Worm (Caenorhabditis elegans) whole organism, L4 larva: ENCODE results near the gene srt-28.
A peak's percentile ranks its signal among the peaks of the same experiment; 100 is the strongest.

ENCODE experiments used
- F10B5.3 ChIP-seq: sonication (generic microtip); optimal IDR thresholded peaks from 2 replicates; lab custom pipeline; 2016; ENCODE audit warnings: mild to moderate bottlenecking, missing genetic modification characterization, missing compliant biosample characterization
- F49E8.2 ChIP-seq: sonication (generic microtip); optimal IDR thresholded peaks from 2 replicates; lab custom pipeline; 2016; ENCODE audit warnings: missing compliant biosample characterization, mild to moderate bottlenecking, missing genetic modification characterization, borderline replicate concordance
- Y105C5A.15 ChIP-seq: fragments of 200-800 bp; sonication (Bioruptor generic); IDR thresholded peaks from 2 replicates; pipeline ENCODE4 v1.3.6; 2022; ENCODE audit warnings: missing genetic modification characterization, missing compliant biosample characterization
- Y48G9A.11 ChIP-seq: fragments of 200-800 bp; sonication (Bioruptor generic); IDR thresholded peaks from 2 replicates; pipeline ENCODE4 v1.3.6; 2022; ENCODE audit warnings: missing genetic modification reagents, missing genetic modification characterization, missing compliant biosample characterization
- aha-1 ChIP-seq: fragments of 150-350 bp; peaks from one replicate; lab custom pipeline; 2014; ENCODE audit warnings: missing biosample characterization, missing genetic modification characterization
- ama-1 ChIP-seq: fragments of 150-350 bp; optimal IDR thresholded peaks from 2 replicates; lab custom pipeline; 2014; ENCODE audit warnings: inconsistent platforms, mixed read lengths
- ceh-32 ChIP-seq: sonication (generic microtip); optimal IDR thresholded peaks from 2 replicates; lab custom pipeline; 2016; ENCODE audit warnings: mild to moderate bottlenecking, missing genetic modification characterization, missing compliant biosample characterization; ENCODE audit not compliant: poor library complexity
- ceh-44 ChIP-seq: fragments of 200-800 bp; sonication (Bioruptor generic); IDR thresholded peaks from 2 replicates; pipeline ENCODE4 v1.3.6; 2022; ENCODE audit warnings: missing genetic modification reagents, missing genetic modification characterization, missing compliant biosample characterization
- daf-16 ChIP-seq, 3 experiments: sonication (generic microtip); optimal IDR thresholded peaks; 2 replicates each; lab custom pipeline; 2016 to 2017; ENCODE audit warnings: missing genetic modification characterization in 3 of 3, missing genetic modification reagents in 3 of 3, mild to moderate bottlenecking in 2 of 3, missing compliant biosample characterization in 2 of 3, missing biosample characterization in 1 of 3, moderate library complexity in 1 of 3
- dmd-6 ChIP-seq: fragments of 200-800 bp; sonication (Bioruptor generic); IDR thresholded peaks from 2 replicates; pipeline ENCODE4 v1.3.6; 2022; ENCODE audit warnings: missing genetic modification reagents, missing genetic modification characterization, missing compliant biosample characterization
- dmd-9 ChIP-seq: fragments of 200-800 bp; sonication (Bioruptor generic); IDR thresholded peaks from 2 replicates; pipeline ENCODE4 v1.3.6; 2022; ENCODE audit warnings: missing genetic modification reagents, missing genetic modification characterization, missing compliant biosample characterization
- dve-1 ChIP-seq: sonication (generic microtip); optimal IDR thresholded peaks from 2 replicates; lab custom pipeline; 2017; ENCODE audit warnings: antibody characterized with exemption, mild to moderate bottlenecking, missing genetic modification characterization, missing compliant biosample characterization; ENCODE audit not compliant: insufficient read depth
- hif-1 ChIP-seq, 2 experiments: sonication (generic microtip); optimal IDR thresholded peaks; 2 replicates each; lab custom pipeline; 2016 to 2017; ENCODE audit warnings: missing compliant biosample characterization in 2 of 2, missing genetic modification characterization in 2 of 2, missing genetic modification reagents in 2 of 2, missing genotype in 2 of 2, mild to moderate bottlenecking in 1 of 2
- hlh-11 ChIP-seq: fragments of 200-800 bp; sonication (Bioruptor generic); optimal IDR thresholded peaks from 2 replicates; lab custom pipeline; 2018; ENCODE audit warnings: mild to moderate bottlenecking, missing genetic modification characterization, missing compliant biosample characterization
- hlh-30 ChIP-seq: sonication (generic microtip); optimal IDR thresholded peaks from 2 replicates; lab custom pipeline; 2017; ENCODE audit warnings: antibody characterized with exemption, mild to moderate bottlenecking, missing genetic modification characterization, missing compliant biosample characterization; ENCODE audit not compliant: insufficient read depth
- hmg-1.1 ChIP-seq: fragments of 200-800 bp; sonication (Bioruptor generic); IDR thresholded peaks from 2 replicates; pipeline ENCODE4 v1.3.6; 2022; ENCODE audit warnings: missing genetic modification reagents, missing genetic modification characterization, missing compliant biosample characterization
- lim-7 ChIP-seq: fragments of 200-800 bp; sonication (Bioruptor generic); IDR thresholded peaks from 2 replicates; pipeline ENCODE4 v1.3.6; 2022; ENCODE audit warnings: missing genetic modification characterization, missing compliant biosample characterization
- lin-1 ChIP-seq: fragments of 200-800 bp; sonication (Bioruptor generic); IDR thresholded peaks from 2 replicates; pipeline ENCODE4 v1.3.6; 2022; ENCODE audit warnings: missing genetic modification reagents, missing genetic modification characterization, missing compliant biosample characterization
- lin-13 ChIP-seq: fragments of 150-350 bp; optimal IDR thresholded peaks from 2 replicates; lab custom pipeline; 2014; ENCODE audit warnings: missing biosample characterization, missing genetic modification reagents, missing genetic modification characterization
- lin-29 ChIP-seq: fragments of 200-800 bp; sonication (Bioruptor generic); IDR thresholded peaks from 2 replicates; pipeline ENCODE4 v1.3.6; 2022; ENCODE audit warnings: missing genetic modification reagents, missing genetic modification characterization, missing compliant biosample characterization
- lin-38 ChIP-seq: fragments of 200-800 bp; sonication (Bioruptor generic); IDR thresholded peaks from 2 replicates; pipeline ENCODE4 v1.3.6; 2022; ENCODE audit warnings: missing genetic modification reagents, missing genetic modification characterization, missing compliant biosample characterization
- mdt-29 ChIP-seq: fragments of 200-800 bp; sonication (Bioruptor generic); IDR thresholded peaks from 2 replicates; pipeline ENCODE4 v1.3.6; 2022; ENCODE audit warnings: missing genetic modification reagents, missing genetic modification characterization, missing compliant biosample characterization
- mxl-3 ChIP-seq: fragments of 200-800 bp; sonication (Bioruptor generic); optimal IDR thresholded peaks from 2 replicates; lab custom pipeline; 2018; ENCODE audit warnings: mild to moderate bottlenecking, missing genetic modification characterization, missing compliant biosample characterization
- nhr-10 ChIP-seq: fragments of 150-350 bp; optimal IDR thresholded peaks from 2 replicates; lab custom pipeline; 2014; ENCODE audit warnings: missing biosample characterization, missing genetic modification characterization
- nhr-11 ChIP-seq: fragments of 150-350 bp; optimal IDR thresholded peaks from 2 replicates; lab custom pipeline; 2014; ENCODE audit warnings: missing biosample characterization, missing genetic modification characterization
- nhr-48 ChIP-seq: sonication (generic microtip); optimal IDR thresholded peaks from 2 replicates; lab custom pipeline; 2016; ENCODE audit warnings: mild to moderate bottlenecking, missing genetic modification characterization, missing compliant biosample characterization
- nhr-6 ChIP-seq: fragments of 150-350 bp; optimal IDR thresholded peaks from 2 replicates; lab custom pipeline; 2014; ENCODE audit warnings: missing biosample characterization, missing genetic modification characterization
- nhr-76 ChIP-seq: fragments of 150-350 bp; optimal IDR thresholded peaks from 2 replicates; lab custom pipeline; 2014; ENCODE audit warnings: missing biosample characterization, missing genetic modification characterization
- nhr-77 ChIP-seq: fragments of 150-350 bp; optimal IDR thresholded peaks from 2 replicates; lab custom pipeline; 2014; ENCODE audit warnings: missing biosample characterization, missing genetic modification characterization
- php-3 ChIP-seq: fragments of 200-800 bp; sonication (Bioruptor generic); IDR thresholded peaks from 2 replicates; pipeline ENCODE4 v1.3.6; 2022; ENCODE audit warnings: missing genetic modification reagents, missing genetic modification characterization, missing compliant biosample characterization
- saeg-2 ChIP-seq: fragments of 200-800 bp; sonication (Bioruptor generic); IDR thresholded peaks from 2 replicates; pipeline ENCODE4 v1.3.6; 2022; ENCODE audit warnings: missing genetic modification reagents, missing genetic modification characterization, missing compliant biosample characterization
- set-16 ChIP-seq: fragments of 200-800 bp; sonication (Bioruptor generic); IDR thresholded peaks from 2 replicates; pipeline ENCODE4 v1.3.6; 2022; ENCODE audit warnings: missing genetic modification reagents, missing genetic modification characterization, missing compliant biosample characterization
- snpc-1.2 ChIP-seq: fragments of 200-800 bp; sonication (Bioruptor generic); IDR thresholded peaks from 2 replicates; pipeline ENCODE4 v1.3.6; 2022; ENCODE audit warnings: missing genetic modification reagents, missing genetic modification characterization, missing compliant biosample characterization
- unc-130 ChIP-seq: sonication (generic microtip); optimal IDR thresholded peaks from 2 replicates; lab custom pipeline; 2016; ENCODE audit warnings: missing genetic modification reagents, missing genetic modification characterization, missing compliant biosample characterization
- unc-39 ChIP-seq: sonication (generic microtip); optimal IDR thresholded peaks from 2 replicates; lab custom pipeline; 2017; ENCODE audit warnings: missing biosample characterization, missing genetic modification characterization
- unc-62 ChIP-seq, 3 experiments: fragments of 150-350 bp in 1 of 3; sonication (generic microtip); optimal IDR thresholded peaks in 2 of 3; peaks in 1 of 3; 1 replicate in 1 of 3; 2 replicates in 2 of 3; lab custom pipeline; 2014 to 2017; ENCODE audit warnings: missing biosample characterization in 3 of 3, missing genetic modification characterization in 3 of 3, missing genetic modification reagents in 3 of 3, missing genotype in 1 of 3
- zfp-2 ChIP-seq: sonication (generic microtip); optimal IDR thresholded peaks from 2 replicates; lab custom pipeline; 2016; ENCODE audit warnings: mild to moderate bottlenecking, missing genetic modification characterization, missing compliant biosample characterization
- zfp-3 ChIP-seq: fragments of 200-800 bp; sonication (Bioruptor generic); conservative IDR thresholded peaks from 2 replicates; pipeline ENCODE4 v1.3.6; 2022; ENCODE audit warnings: missing genetic modification reagents, missing genetic modification characterization, missing compliant biosample characterization
- ztf-7 ChIP-seq: fragments of 150-350 bp; optimal IDR thresholded peaks from 2 replicates; lab custom pipeline; 2014; ENCODE audit warnings: missing biosample characterization, missing genetic modification characterization

The srt-28 gene

DNA sequence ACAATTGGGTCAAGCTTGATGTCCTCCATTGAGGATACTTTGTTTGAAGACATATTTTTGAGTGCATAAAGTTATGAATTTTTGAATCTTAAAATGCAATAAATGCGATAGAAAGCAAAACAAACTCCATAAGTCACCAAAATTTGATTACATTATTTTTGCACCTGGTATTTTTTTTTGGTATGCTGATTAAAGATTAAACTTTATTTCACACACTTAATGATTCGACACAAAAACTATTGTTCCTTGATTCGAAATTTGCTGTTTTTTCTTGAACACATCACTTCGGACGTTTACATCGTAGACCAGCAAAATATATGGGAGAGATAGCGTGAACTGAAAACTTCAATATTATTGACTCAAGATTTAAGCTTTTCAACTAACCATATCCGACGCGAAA is 26.8 kb upstream of the srt-28 start, which contains the start of gene srg-61:
Gene srg-61 (minus strand): TSS at position 101 of the 400 bp plus-strand sequence.
- no peak for TF ChIP-seq zfp-3 (GFP tag; lab: Robert Waterston, UW)

- TF ChIP-seq aha-1 (peak; percentile 42), snpc-1.2 (GFP tag; lab: Robert Waterston, UW) (no peak), set-16 (GFP tag; lab: Robert Waterston, UW) (peak; percentile 84), Y48G9A.11 (GFP tag; lab: Robert Waterston, UW) (0 out of 2 replicates have a peak, but pooled peaks have one; percentile 23), nhr-76 (tag; lab: Kevin White, UChicago) (no peak), lim-7 (GFP tag; lab: Robert Waterston, UW) (0 out of 2 replicates have a peak, but pooled peaks have one; percentile 18)
Measured at ce11 chrV:2739607-2740006, 26.2 kb upstream of the srt-28 start.

DNA sequence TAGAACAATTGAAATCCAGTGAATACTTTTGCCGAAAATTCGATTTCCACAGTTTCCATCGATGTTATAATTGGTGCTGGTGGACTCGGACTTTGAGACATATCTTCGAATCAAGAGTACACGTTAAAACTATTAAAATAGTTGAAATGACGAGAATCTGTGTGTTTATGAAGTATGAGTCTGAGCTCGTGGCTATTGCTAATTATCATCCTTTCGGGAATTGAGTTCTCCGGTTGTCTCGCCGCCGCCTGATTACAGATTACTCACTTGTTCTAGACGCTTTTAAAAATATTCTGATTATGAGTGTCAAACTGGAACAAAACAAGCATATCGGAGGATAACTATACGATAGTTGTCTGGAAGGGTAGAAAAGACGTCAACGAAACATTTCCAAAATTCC is 24.7 kb upstream of the srt-28 start, which contains the start of gene srg-56:
Gene srg-56 (minus strand): TSS at position 101 of the 400 bp plus-strand sequence.
- TF ChIP-seq ceh-32 (tag; lab: Kevin White, UChicago) (no peak), mdt-29 (GFP tag; lab: Robert Waterston, UW) (no peak), hmg-1.1 (GFP tag; lab: Robert Waterston, UW) (no peak), lin-13 (no peak), saeg-2 (no peak), F49E8.2 (tag; lab: Kevin White, UChicago) (no peak), ztf-7 (no peak), Y105C5A.15 (GFP tag; lab: Robert Waterston, UW) (no peak), mxl-3 (no peak), dmd-9 (GFP tag; lab: Robert Waterston, UW) (no peak), ceh-44 (GFP tag; lab: Robert Waterston, UW) (no peak), unc-62 (GFP tag; optimal IDR thresholded peaks at IDR 0.05 in 1 of 2; lab: Kevin White, UChicago) (no peak), unc-62 (tag; optimal IDR thresholded peaks at IDR 0.05; lab: Kevin White, UChicago) (no peak)
- TF ChIP-seq, all 104 proteins: peak for 0

ce11 chrV:2734360-2734759 is 20.9 kb upstream of the srt-28 start, which contains the start of gene srg-57:
Gene srg-57, minus strand, starts transcription at chrV:2734460.
- peak in 1 of 2 experiments; percentile 55 for TF ChIP-seq unc-62 (GFP tag; optimal IDR thresholded peaks at IDR 0.05 in 1 of 2; lab: Kevin White, UChicago)
- no peak for TF ChIP-seq unc-62 (tag; optimal IDR thresholded peaks at IDR 0.05; lab: Kevin White, UChicago)
- no peak for TF ChIP-seq lin-29 (GFP tag; lab: Robert Waterston, UW)
- TF ChIP-seq Y48G9A.11 (GFP tag; lab: Robert Waterston, UW): no peak
- TF ChIP-seq hlh-30 (tag; lab: Kevin White, UChicago): no peak
- no peak for TF ChIP-seq nhr-11 (tag; lab: Kevin White, UChicago)
- TF ChIP-seq aha-1: no peak

- TF ChIP-seq dve-1 (tag; lab: Kevin White, UChicago): peak; percentile 59
- TF ChIP-seq nhr-10 (tag; lab: Kevin White, UChicago): peak; percentile 2
- TF ChIP-seq nhr-48 (tag; lab: Kevin White, UChicago): peak; percentile 46
- TF ChIP-seq lin-38: no peak
- peak in 1 of 2 experiments; percentile 48 for TF ChIP-seq daf-16 (GFP tag; optimal IDR thresholded peaks at IDR 0.05; lab: Kevin White, UChicago)
- TF ChIP-seq daf-16 (tag; optimal IDR thresholded peaks at IDR 0.05; lab: Kevin White, UChicago): peak; percentile 92
- peak; percentile 89 for TF ChIP-seq dmd-6 (GFP tag; lab: Robert Waterston, UW)
- TF ChIP-seq hlh-11 (tag; lab: Kevin White, UChicago): peak; percentile 92
- peak in 1 of 2 experiments; percentile 89 for TF ChIP-seq hif-1 (tag; optimal IDR thresholded peaks at IDR 0.05; lab: Kevin White, UChicago)
- TF ChIP-seq nhr-6 (tag; lab: Kevin White, UChicago): no peak
- TF ChIP-seq unc-39 (tag; lab: Kevin White, UChicago): no peak
- no peak for TF ChIP-seq hlh-30 (tag; lab: Kevin White, UChicago)
- no peak for TF ChIP-seq mxl-3
- no peak for TF ChIP-seq zfp-2 (tag; lab: Kevin White, UChicago)
- TF ChIP-seq php-3 (GFP tag; lab: Robert Waterston, UW): peak; percentile 21; the same call in 1 of the 2 replicates
- TF ChIP-seq F10B5.3 (tag; lab: Kevin White, UChicago): no peak
- TF ChIP-seq lin-1: peak; percentile 78
- peak; percentile 74 for TF ChIP-seq ama-1
- TF ChIP-seq nhr-77: peak; percentile 32
- no peak for TF ChIP-seq unc-130 (GFP tag; lab: Kevin White, UChicago)
Measured at ce11 chrV:2730784-2731480, 17.5 kb upstream of the srt-28 start, which contains the start of gene dod-3. Gene dod-3, minus strand, starts transcription at chrV:2731098.
